Worm (Caenorhabditis elegans) whole organism, late embryonic: ENCODE results near the gene rnp-9.
A peak's percentile ranks its signal among the peaks of the same experiment; 100 is the strongest.

Experiments used
- C38D4.7 ChIP-seq: fragments of 200-800 bp; sonication (Bioruptor generic); optimal IDR thresholded peaks from 2 replicates; lab custom pipeline; 2018; ENCODE audit warnings: mild to moderate bottlenecking, missing genetic modification characterization, moderate library complexity, missing compliant biosample characterization
- F13H6.1 ChIP-seq: sonication (generic microtip); optimal IDR thresholded peaks from 2 replicates; lab custom pipeline; 2016; ENCODE audit warnings: missing genetic modification characterization, missing compliant biosample characterization
- ahr-1 ChIP-seq: sonication (generic microtip); optimal IDR thresholded peaks from 2 replicates; lab custom pipeline; 2016; ENCODE audit warnings: missing genetic modification characterization, missing compliant biosample characterization
- ama-1 ChIP-seq: fragments of 150-350 bp; optimal IDR thresholded peaks from 2 replicates; lab custom pipeline; 2014
- ceh-18 ChIP-seq: sonication (generic microtip); optimal IDR thresholded peaks from 2 replicates; lab custom pipeline; 2016; ENCODE audit warnings: missing genetic modification characterization, missing compliant biosample characterization
- ceh-19 ChIP-seq: fragments of 200-800 bp; sonication (Bioruptor generic); optimal IDR thresholded peaks from 2 replicates; lab custom pipeline; 2018; ENCODE audit warnings: mild to moderate bottlenecking, missing genetic modification characterization, missing compliant biosample characterization
- ceh-2 ChIP-seq: sonication (generic microtip); optimal IDR thresholded peaks from 2 replicates; lab custom pipeline; 2016; ENCODE audit warnings: missing genotype, missing genetic modification characterization, missing compliant biosample characterization
- ceh-22 ChIP-seq: sonication (generic microtip); optimal IDR thresholded peaks from 2 replicates; lab custom pipeline; 2017; ENCODE audit warnings: missing biosample characterization, missing genetic modification characterization
- ceh-30 ChIP-seq: fragments of 150-350 bp; optimal IDR thresholded peaks from 2 replicates; lab custom pipeline; 2014; ENCODE audit warnings: missing biosample characterization, missing genetic modification characterization
- ceh-48 ChIP-seq: sonication (generic microtip); optimal IDR thresholded peaks from 2 replicates; lab custom pipeline; 2016; ENCODE audit warnings: missing genetic modification characterization, inconsistent platforms, missing compliant biosample characterization
- ceh-9 ChIP-seq: sonication (generic microtip); optimal IDR thresholded peaks from 2 replicates; lab custom pipeline; 2016; ENCODE audit warnings: mild to moderate bottlenecking, missing genetic modification characterization, inconsistent platforms, missing compliant biosample characterization
- elt-2 ChIP-seq: sonication (generic microtip); optimal IDR thresholded peaks from 2 replicates; lab custom pipeline; 2016; ENCODE audit warnings: missing genetic modification reagents, missing genetic modification characterization, missing compliant biosample characterization
- ets-4 ChIP-seq: sonication (generic microtip); optimal IDR thresholded peaks from 2 replicates; lab custom pipeline; 2016; ENCODE audit warnings: missing genetic modification characterization, missing compliant biosample characterization
- eyg-1 ChIP-seq: sonication (generic microtip); optimal IDR thresholded peaks from 2 replicates; lab custom pipeline; 2016; ENCODE audit warnings: missing genotype, missing genetic modification characterization, missing compliant biosample characterization
- fax-1 ChIP-seq: sonication (generic microtip); optimal IDR thresholded peaks from 2 replicates; lab custom pipeline; 2016; ENCODE audit warnings: missing genotype, missing genetic modification characterization, missing compliant biosample characterization
- fkh-6 ChIP-seq: sonication (generic microtip); optimal IDR thresholded peaks from 2 replicates; lab custom pipeline; 2016; ENCODE audit warnings: missing genetic modification characterization, missing compliant biosample characterization
- hlh-13 ChIP-seq: fragments of 200-800 bp; sonication (Bioruptor generic); optimal IDR thresholded peaks from 2 replicates; lab custom pipeline; 2018; ENCODE audit warnings: mild to moderate bottlenecking, missing genetic modification characterization, missing compliant biosample characterization
- hlh-30 ChIP-seq: sonication (generic microtip); optimal IDR thresholded peaks from 2 replicates; lab custom pipeline; 2017; ENCODE audit warnings: antibody characterized with exemption, missing genetic modification characterization, missing compliant biosample characterization; ENCODE audit not compliant: insufficient read depth
- lin-11 ChIP-seq: fragments of 200-800 bp; sonication (Bioruptor generic); optimal IDR thresholded peaks from 2 replicates; lab custom pipeline; 2018; ENCODE audit warnings: mild to moderate bottlenecking, missing genetic modification characterization, missing compliant biosample characterization
- madf-2 ChIP-seq: sonication (generic microtip); optimal IDR thresholded peaks from 2 replicates; lab custom pipeline; 2017; ENCODE audit warnings: missing genetic modification characterization, missing compliant biosample characterization
- nhr-11 ChIP-seq: fragments of 150-350 bp; optimal IDR thresholded peaks from 2 replicates; lab custom pipeline; 2014; ENCODE audit warnings: missing biosample characterization, missing genetic modification characterization
- odd-2 ChIP-seq: sonication (generic microtip); optimal IDR thresholded peaks from 2 replicates; lab custom pipeline; 2017; ENCODE audit warnings: antibody characterized with exemption, mild to moderate bottlenecking, missing genetic modification characterization, missing compliant biosample characterization
- pat-9 ChIP-seq: fragments of 200-800 bp; sonication (Bioruptor generic); optimal IDR thresholded peaks from 2 replicates; lab custom pipeline; 2018; ENCODE audit warnings: mild to moderate bottlenecking, missing genetic modification characterization, moderate library complexity, missing compliant biosample characterization
- pha-2 ChIP-seq: sonication (generic microtip); optimal IDR thresholded peaks from 2 replicates; lab custom pipeline; 2017; ENCODE audit warnings: mild to moderate bottlenecking, missing genetic modification characterization, missing compliant biosample characterization
- ref-2 ChIP-seq: sonication (generic microtip); optimal IDR thresholded peaks from 2 replicates; lab custom pipeline; 2016; ENCODE audit warnings: missing genetic modification characterization, missing compliant biosample characterization
- sdc-2 ChIP-seq: sonication (generic microtip); optimal IDR thresholded peaks from 2 replicates; lab custom pipeline; 2016; ENCODE audit warnings: missing genotype, missing genetic modification characterization, missing compliant biosample characterization
- syd-9 ChIP-seq: sonication (generic microtip); optimal IDR thresholded peaks from 2 replicates; lab custom pipeline; 2016; ENCODE audit warnings: mild to moderate bottlenecking, missing genetic modification characterization, moderate library complexity, missing compliant biosample characterization
- unc-42 ChIP-seq: sonication (generic microtip); optimal IDR thresholded peaks from 2 replicates; lab custom pipeline; 2016; ENCODE audit warnings: missing genotype, missing genetic modification characterization, missing compliant biosample characterization
- unc-55 ChIP-seq: sonication (generic microtip); optimal IDR thresholded peaks from 2 replicates; lab custom pipeline; 2017; ENCODE audit warnings: missing biosample characterization, missing genetic modification reagents, missing genetic modification characterization
- unc-86 ChIP-seq: sonication (generic microtip); optimal IDR thresholded peaks from 2 replicates; lab custom pipeline; 2016; ENCODE audit warnings: missing genetic modification characterization, missing compliant biosample characterization
- ztf-16 ChIP-seq: sonication (generic microtip); optimal IDR thresholded peaks from 2 replicates; lab custom pipeline; 2017; ENCODE audit warnings: missing genetic modification characterization, missing compliant biosample characterization

The rnp-9 gene

ce11 chrX:10205321-10205720 lies 38.2 kb downstream of the rnp-9 start, which contains the start of gene sex-1:
TSS of gene sex-1 (minus strand) at chrX:10205421.
- TF ChIP-seq ref-2: no peak

- TF ChIP-seq ceh-30 (tag; lab: Kevin White, UChicago) (no peak), hlh-13 (GFP tag; lab: Kevin White, UChicago) (no peak), ref-2 (peak; percentile 22), ceh-19 (GFP tag; lab: Kevin White, UChicago) (no peak), madf-2 (tag; lab: Kevin White, UChicago) (no peak), elt-2 (tag; lab: Kevin White, UChicago) (peak; percentile 8), F13H6.1 (tag; lab: Kevin White, UChicago) (no peak)
These were observed 38.9 kb downstream of the rnp-9 start for ce11 chrX:10206008-10206407.

- TF ChIP-seq sdc-2: no peak
- peak; percentile 27 for TF ChIP-seq elt-2 (tag; lab: Kevin White, UChicago)
These were observed 41.4 kb downstream of the rnp-9 start for ce11 chrX:10208481-10208880.

- TF ChIP-seq ceh-18 (tag; lab: Kevin White, UChicago) (no peak), ceh-19 (GFP tag; lab: Kevin White, UChicago) (no peak), F13H6.1 (tag; lab: Kevin White, UChicago) (no peak), nhr-11 (tag; lab: Kevin White, UChicago) (no peak), ets-4 (tag; lab: Kevin White, UChicago) (no peak), ceh-22 (no peak), unc-55 (GFP tag; lab: Kevin White, UChicago) (no peak), madf-2 (tag; lab: Kevin White, UChicago) (no peak), fkh-6 (no peak), C38D4.7 (no peak), unc-42 (tag; lab: Kevin White, UChicago) (no peak), eyg-1 (tag; lab: Kevin White, UChicago) (no peak), elt-2 (tag; lab: Kevin White, UChicago) (no peak), fax-1 (tag; lab: Kevin White, UChicago) (no peak), pha-2 (no peak)
These were observed 45.4 kb downstream of the rnp-9 start, which contains the start of gene F44A6.3 for ce11 chrX:10212469-10212868. TSS of gene F44A6.3 (plus strand) at chrX:10212769.

ce11 chrX:10215429-10215828 lies 48.3 kb downstream of the rnp-9 start, which contains the start of gene F44A6.4:
TSS of gene F44A6.4 (minus strand) at chrX:10215495.
- TF ChIP-seq ceh-9 (no peak), ahr-1 (no peak), ceh-48 (tag; lab: Kevin White, UChicago) (peak; percentile 36)

- no peak for TF ChIP-seq lin-11 (tag; lab: Kevin White, UChicago)
- TF ChIP-seq elt-2 (tag; lab: Kevin White, UChicago): peak; percentile 52
- TF ChIP-seq, all 69 proteins: peak for 1
These were observed 49.2 kb downstream of the rnp-9 start for ce11 chrX:10216344-10216743.

ce11 chrX:10216857-10217256 lies 49.8 kb downstream of the rnp-9 start:
- TF ChIP-seq hlh-30 (no peak), pat-9 (tag; lab: Kevin White, UChicago) (no peak), syd-9 (no peak), ama-1 (no peak), ztf-16 (tag; lab: Kevin White, UChicago) (no peak), odd-2 (no peak), hlh-13 (GFP tag; lab: Kevin White, UChicago) (no peak), lin-11 (tag; lab: Kevin White, UChicago) (no peak), ceh-2 (tag; lab: Kevin White, UChicago) (no peak), unc-86 (tag; lab: Kevin White, UChicago) (no peak)
